Worm (Caenorhabditis elegans) whole organism, late embryonic: ENCODE results near the gene zyg-8.

Experiments used
- C08G9.2 ChIP-seq: sonication (generic microtip); optimal IDR thresholded peaks from 2 replicates; lab custom pipeline; 2016; ENCODE audit warnings: mild to moderate bottlenecking, missing genetic modification characterization, moderate library complexity, missing compliant biosample characterization
- ceh-24 ChIP-seq: sonication (generic microtip); optimal IDR thresholded peaks from 2 replicates; lab custom pipeline; 2016; ENCODE audit warnings: mild to moderate bottlenecking, missing genetic modification characterization, missing compliant biosample characterization
- ceh-45 ChIP-seq: fragments of 200-800 bp; sonication (Bioruptor generic); IDR thresholded peaks from 2 replicates; pipeline ENCODE4 v1.3.6; 2022; ENCODE audit warnings: missing genetic modification reagents, missing genetic modification characterization, missing compliant biosample characterization
- ceh-9 ChIP-seq: sonication (generic microtip); optimal IDR thresholded peaks from 2 replicates; lab custom pipeline; 2016; ENCODE audit warnings: mild to moderate bottlenecking, missing genetic modification characterization, inconsistent platforms, missing compliant biosample characterization
- elt-2 ChIP-seq: sonication (generic microtip); optimal IDR thresholded peaks from 2 replicates; lab custom pipeline; 2016; ENCODE audit warnings: missing genetic modification reagents, missing genetic modification characterization, missing compliant biosample characterization
- pqm-1 ChIP-seq: sonication (generic microtip); optimal IDR thresholded peaks from 2 replicates; lab custom pipeline; 2016; ENCODE audit warnings: missing genetic modification characterization, missing compliant biosample characterization
- rnt-1 ChIP-seq: sonication (generic microtip); optimal IDR thresholded peaks from 2 replicates; lab custom pipeline; 2016; ENCODE audit warnings: missing genetic modification characterization, missing compliant biosample characterization

- TF ChIP-seq elt-2, result no peak
- TF ChIP-seq ceh-24 (tag; lab: Kevin White, UChicago), result no peak
- TF ChIP-seq pqm-1 (tag; lab: Kevin White, UChicago), result no peak
- no peak for TF ChIP-seq ceh-9
- no peak for TF ChIP-seq rnt-1 (tag; lab: Kevin White, UChicago)
- TF ChIP-seq C08G9.2 (tag; lab: Kevin White, UChicago), result no peak
- TF ChIP-seq ceh-45 (GFP tag; lab: Robert Waterston, UW), result no peak
Measured at ce11 chrIII:12034311-12034710, 27.2 kb upstream of the zyg-8 start.
